Fruit fly (Drosophila melanogaster) whole organism, embryonic: ENCODE data around the gene CG9132.

Source experiments
- B-H2 ChIP-seq: fragments of 200-800 bp; sonication (Bioruptor generic); optimal IDR thresholded peaks from 2 replicates; lab custom pipeline; 2018; ENCODE audit warnings: missing biosample characterization, mild to moderate bottlenecking, missing genetic modification characterization
- CG9609 ChIP-seq: fragments of 200-800 bp; sonication (Bioruptor generic); optimal IDR thresholded peaks from 3 replicates; lab custom pipeline; 2016; ENCODE audit warnings: missing biosample characterization, missing genetic modification characterization
- dan ChIP-seq: fragments of 200-800 bp; sonication (Bioruptor generic); IDR thresholded peaks from 2 replicates; pipeline ENCODE4 v1.3.6; 2022; ENCODE audit warnings: missing biosample characterization, missing genetic modification characterization
- maf-S ChIP-seq: fragments of 200-800 bp; sonication (Bioruptor generic); optimal IDR thresholded peaks from 2 replicates; lab custom pipeline; 2016; ENCODE audit warnings: missing biosample characterization, missing genetic modification characterization
- tna ChIP-seq: fragments of 200-800 bp; sonication (Bioruptor generic); IDR thresholded peaks from 2 replicates; pipeline ENCODE4 v1.3.6; 2022; ENCODE audit warnings: missing biosample characterization, missing genetic modification characterization; ENCODE audit not compliant: partially characterized antibody

dm6 chrX:16783141-16783715 is 17.3 kb downstream of the CG9132 start, which contains the start of gene if:
- TF ChIP-seq dan (no peak), tna (GFP tag; lab: Robert Waterston, UW) (0 out of 2 replicates have a peak, but pooled peaks have one; percentile 50), CG9609 (GFP tag; lab: Kevin White, UChicago) (no peak), maf-S (GFP tag; lab: Kevin White, UChicago) (no peak), B-H2 (GFP tag; lab: Kevin White, UChicago) (no peak)
